Worm (Caenorhabditis elegans): ENCODE results near the gene msp-50.

msp-50 gene

DNA sequence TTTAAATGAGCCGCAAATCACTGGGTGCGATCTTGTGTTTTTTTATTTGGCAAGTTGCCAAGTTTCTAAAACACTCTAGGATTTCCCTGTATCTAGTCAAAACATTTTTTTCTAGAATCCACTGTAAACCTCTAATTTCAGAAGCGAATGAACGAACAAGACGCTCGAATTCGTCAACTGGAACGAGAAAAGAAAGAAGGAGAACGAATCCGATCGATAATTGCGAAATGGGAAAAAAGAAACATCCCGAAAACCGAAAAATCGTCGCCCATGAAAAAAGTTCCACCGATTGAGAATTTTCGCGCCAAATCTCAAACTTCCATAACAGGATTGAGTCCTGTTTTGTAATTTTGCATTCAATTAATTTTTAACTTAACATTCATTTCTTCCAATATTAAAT lies 22.7 kb upstream of the msp-50 start:
- TF ChIP-seq daf-12 (tag; optimal IDR thresholded peaks at IDR 0.05) (no peak), ztf-11 (tag; optimal IDR thresholded peaks at IDR 0.05) (no peak), elt-1 (tag; optimal IDR thresholded peaks at IDR 0.05) (no peak), hmg-11 (tag; optimal IDR thresholded peaks at IDR 0.05) (no peak), nhr-11 (tag; optimal IDR thresholded peaks at IDR 0.05) (no peak), nhr-28 (tag; optimal IDR thresholded peaks at IDR 0.05) (no peak), elt-3 (tag; optimal IDR thresholded peaks at IDR 0.05) (no peak), fkh-2 (tag; optimal IDR thresholded peaks at IDR 0.05) (no peak), aly-2 (tag; optimal IDR thresholded peaks at IDR 0.05) (no peak), sea-2 (GFP tag; optimal IDR thresholded peaks at IDR 0.05) (no peak), nhr-25 (tag; optimal IDR thresholded peaks at IDR 0.05) (no peak), ceh-16 (tag; optimal IDR thresholded peaks at IDR 0.05) (no peak), nfya-1 (tag; optimal IDR thresholded peaks at IDR 0.05; ENCODE audit: insufficient read depth) (no peak)

DNA sequence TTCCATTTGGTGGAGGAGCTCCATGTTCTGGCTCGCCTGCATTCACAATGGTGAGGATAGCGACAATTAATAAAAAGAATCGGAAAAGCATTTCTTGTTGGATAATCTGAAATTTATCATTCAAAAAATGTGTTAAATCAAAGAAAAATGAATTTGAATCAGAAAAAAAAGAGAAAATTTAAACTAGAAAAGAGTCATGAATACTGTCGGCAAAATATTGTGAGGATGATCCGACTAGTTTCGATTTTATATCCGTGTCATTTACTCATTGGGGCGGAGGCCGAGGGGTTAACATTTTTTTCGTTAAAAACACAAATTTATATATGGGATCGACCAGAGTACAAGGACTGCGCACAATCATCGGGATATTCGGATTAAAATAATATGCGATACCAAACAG lies 21.7 kb upstream of the msp-50 start, which contains the start of gene C27D6.12:
C27D6.12 (minus strand) TSS at position 101 of the 400 bp plus-strand sequence.
- TF ChIP-seq skn-1 (tag; optimal IDR thresholded peaks at IDR 0.05) (no peak), ceh-82 (tag; optimal IDR thresholded peaks at IDR 0.05) (no peak), ZK546.5 (tag; optimal IDR thresholded peaks at IDR 0.05) (no peak), fos-1 (tag; optimal IDR thresholded peaks at IDR 0.05) (no peak), jun-1 (tag; optimal IDR thresholded peaks at IDR 0.05) (no peak), unc-39 (tag; optimal IDR thresholded peaks at IDR 0.05) (no peak), snpc-4 (tag; optimal IDR thresholded peaks at IDR 0.05) (no peak), mdl-1 (tag; optimal IDR thresholded peaks at IDR 0.05) (no peak), nhr-25 (tag; optimal IDR thresholded peaks at IDR 0.05) (no peak), hmg-11 (tag; optimal IDR thresholded peaks at IDR 0.05) (no peak), ceh-28 (tag; optimal IDR thresholded peaks at IDR 0.05) (no peak), tbx-2 (tag; optimal IDR thresholded peaks at IDR 0.05) (no peak), lsy-12 (tag; optimal IDR thresholded peaks at IDR 0.05) (no peak), nhr-28 (tag; optimal IDR thresholded peaks at IDR 0.05) (no peak), daf-12 (tag; optimal IDR thresholded peaks at IDR 0.05) (no peak)

ce11 chrII:5178609-5179008 lies 21.0 kb upstream of the msp-50 start:
- no peak for TF ChIP-seq ztf-11 (tag; optimal IDR thresholded peaks at IDR 0.05)
- no peak for TF ChIP-seq nhr-11 (tag; optimal IDR thresholded peaks at IDR 0.05)
- no peak for TF ChIP-seq daf-12 (tag; optimal IDR thresholded peaks at IDR 0.05)
- peak; percentile 28 for TF ChIP-seq elt-2 (tag; optimal IDR thresholded peaks at IDR 0.05)
- TF ChIP-seq elt-3 (tag; optimal IDR thresholded peaks at IDR 0.05): no peak
- peak; percentile 36 for TF ChIP-seq nhr-43 (tag; optimal IDR thresholded peaks at IDR 0.05; ENCODE audit: poor library complexity, severe bottlenecking)
- TF ChIP-seq jun-1 (tag; optimal IDR thresholded peaks at IDR 0.05): no peak
- TF ChIP-seq aly-2 (tag; optimal IDR thresholded peaks at IDR 0.05): no peak
- TF ChIP-seq lsy-12 (tag; optimal IDR thresholded peaks at IDR 0.05): no peak
- no peak for TF ChIP-seq pqm-1 (tag; optimal IDR thresholded peaks at IDR 0.05)
- TF ChIP-seq ceh-16 (tag; optimal IDR thresholded peaks at IDR 0.05): no peak
- TF ChIP-seq ama-1 (optimal IDR thresholded peaks at IDR 0.05): peak; percentile 23
- no peak for TF ChIP-seq nhr-28 (tag; optimal IDR thresholded peaks at IDR 0.05)
- no peak for TF ChIP-seq egl-5 (tag; optimal IDR thresholded peaks at IDR 0.05)
- no peak for TF ChIP-seq lin-15B (tag; optimal IDR thresholded peaks at IDR 0.05)
- TF ChIP-seq ZK546.5 (tag; optimal IDR thresholded peaks at IDR 0.05): no peak
- no peak for TF ChIP-seq ztf-4 (tag; optimal IDR thresholded peaks at IDR 0.05)
- TF ChIP-seq fos-1 (tag; optimal IDR thresholded peaks at IDR 0.05): no peak
- TF ChIP-seq eor-1 (tag; optimal IDR thresholded peaks at IDR 0.05): no peak
- TF ChIP-seq unc-39 (tag; optimal IDR thresholded peaks at IDR 0.05): no peak
- no peak for TF ChIP-seq nfya-1 (tag; optimal IDR thresholded peaks at IDR 0.05; ENCODE audit: insufficient read depth)
- no peak for TF ChIP-seq nhr-76 (tag; optimal IDR thresholded peaks at IDR 0.05)
- no peak for TF ChIP-seq nhr-12 (tag; optimal IDR thresholded peaks at IDR 0.05)
- no peak for TF ChIP-seq fkh-2 (tag; optimal IDR thresholded peaks at IDR 0.05)

ce11 chrII:5180272-5180671 lies 19.3 kb upstream of the msp-50 start:
- TF ChIP-seq elt-3 (tag; optimal IDR thresholded peaks at IDR 0.05) (no peak), ama-1 (optimal IDR thresholded peaks at IDR 0.05) (peak; percentile 48)

- TF ChIP-seq mml-1 (tag; optimal IDR thresholded peaks at IDR 0.05) (no peak), egl-5 (tag; optimal IDR thresholded peaks at IDR 0.05) (peak; percentile 63), unc-62 (GFP tag; optimal IDR thresholded peaks at IDR 0.05) (peak; percentile 60), nhr-12 (tag; optimal IDR thresholded peaks at IDR 0.05) (no peak), fkh-10 (GFP tag; optimal IDR thresholded peaks at IDR 0.05) (peak; percentile 40), elt-1 (tag; optimal IDR thresholded peaks at IDR 0.05) (peak; percentile 52), egl-27 (tag; optimal IDR thresholded peaks at IDR 0.05) (no peak), nhr-23 (tag; optimal IDR thresholded peaks at IDR 0.05) (peak; percentile 49), ceh-28 (tag; optimal IDR thresholded peaks at IDR 0.05) (peak; percentile 38), pqm-1 (tag; optimal IDR thresholded peaks at IDR 0.05) (no peak), R02D3.7 (tag; optimal IDR thresholded peaks at IDR 0.05) (no peak), nhr-237 (tag; optimal IDR thresholded peaks at IDR 0.05) (no peak), lin-39 (tag; optimal IDR thresholded peaks at IDR 0.05) (peak; percentile 71), pha-4 (tag; optimal IDR thresholded peaks at IDR 0.05) (peak; percentile 28), nhr-28 (tag; optimal IDR thresholded peaks at IDR 0.05) (no peak), lsy-12 (tag; optimal IDR thresholded peaks at IDR 0.05) (peak; percentile 56), hmg-11 (tag; optimal IDR thresholded peaks at IDR 0.05) (peak; percentile 49), snpc-4 (tag; optimal IDR thresholded peaks at IDR 0.05) (peak; percentile 37), jun-1 (tag; optimal IDR thresholded peaks at IDR 0.05) (peak; percentile 59), fkh-2 (tag; optimal IDR thresholded peaks at IDR 0.05) (no peak), tbx-2 (tag; optimal IDR thresholded peaks at IDR 0.05) (peak; percentile 71), ztf-4 (tag; optimal IDR thresholded peaks at IDR 0.05) (peak; percentile 46), nhr-25 (tag; optimal IDR thresholded peaks at IDR 0.05) (peak; percentile 56), lin-15B (tag; optimal IDR thresholded peaks at IDR 0.05) (peak; percentile 37)
Observed at ce11 chrII:5181497-5181896, 18.1 kb upstream of the msp-50 start.

Data from whole organism, L3 larva.